Worm (Caenorhabditis elegans) whole organism, young adult: ENCODE results near the gene ptr-25.
A peak's percentile ranks its signal among the peaks of the same experiment; 100 is the strongest.

ENCODE experiments used
- C06A6.2 ChIP-seq: fragments of 200-800 bp; sonication (Bioruptor generic); conservative IDR thresholded peaks from 2 replicates; pipeline ENCODE4 v1.3.6; 2022; ENCODE audit warnings: missing genetic modification characterization, missing compliant biosample characterization
- F23B12.7 ChIP-seq: sonication (generic microtip); optimal IDR thresholded peaks from 2 replicates; lab custom pipeline; 2017; ENCODE audit warnings: missing genetic modification characterization, mild to moderate bottlenecking, missing compliant biosample characterization, antibody characterized with exemption, moderate library complexity; ENCODE audit not compliant: insufficient read depth
- F33H1.4 ChIP-seq: fragments of 200-800 bp; sonication (Bioruptor generic); IDR thresholded peaks from 2 replicates; pipeline ENCODE4 v1.3.6; 2022; ENCODE audit warnings: missing genetic modification reagents, missing genetic modification characterization, missing compliant biosample characterization
- F37B4.10 ChIP-seq: fragments of 200-800 bp; sonication (Bioruptor generic); IDR thresholded peaks from 2 replicates; pipeline ENCODE4 v1.3.6; 2022; ENCODE audit warnings: missing genetic modification characterization, missing compliant biosample characterization
- T07F8.4 ChIP-seq: sonication (generic microtip); optimal IDR thresholded peaks from 2 replicates; lab custom pipeline; 2016; ENCODE audit warnings: mild to moderate bottlenecking, missing genetic modification characterization, moderate library complexity, missing compliant biosample characterization
- Y95B8A.8 ChIP-seq: fragments of 200-800 bp; sonication (Bioruptor generic); IDR thresholded peaks from 2 replicates; pipeline ENCODE4 v1.3.6; 2022; ENCODE audit warnings: missing genetic modification reagents, missing genetic modification characterization, missing compliant biosample characterization
- aptf-2 ChIP-seq: fragments of 200-800 bp; sonication (Bioruptor generic); conservative IDR thresholded peaks from 2 replicates; pipeline ENCODE4 v1.3.6; 2022; ENCODE audit warnings: missing genetic modification reagents, missing genetic modification characterization, missing compliant biosample characterization
- atf-7 ChIP-seq: sonication (generic microtip); optimal IDR thresholded peaks from 2 replicates; lab custom pipeline; 2017; ENCODE audit warnings: mild to moderate bottlenecking, missing genetic modification characterization, missing compliant biosample characterization
- athp-1 ChIP-seq: sonication (generic microtip); optimal IDR thresholded peaks from 2 replicates; lab custom pipeline; 2017; ENCODE audit warnings: mild to moderate bottlenecking, missing genetic modification characterization, missing compliant biosample characterization
- attf-3 ChIP-seq: fragments of 200-800 bp; sonication (Bioruptor generic); conservative IDR thresholded peaks from 2 replicates; pipeline ENCODE4 v1.3.6; 2022; ENCODE audit warnings: missing genetic modification reagents, missing genetic modification characterization, missing compliant biosample characterization
- attf-5 ChIP-seq: fragments of 200-800 bp; sonication (Bioruptor generic); optimal IDR thresholded peaks from 2 replicates; lab custom pipeline; 2018; ENCODE audit warnings: mild to moderate bottlenecking, missing genetic modification characterization, missing compliant biosample characterization
- attf-6 ChIP-seq: fragments of 200-800 bp; sonication (Bioruptor generic); IDR thresholded peaks from 2 replicates; pipeline ENCODE4 v1.3.6; 2022; ENCODE audit warnings: missing genetic modification reagents, missing genetic modification characterization, missing compliant biosample characterization
- cebp-2 ChIP-seq: fragments of 200-800 bp; sonication (Bioruptor generic); IDR thresholded peaks from 2 replicates; pipeline ENCODE4 v1.3.6; 2022; ENCODE audit warnings: missing genetic modification characterization, missing compliant biosample characterization
- ceh-100 ChIP-seq: fragments of 200-800 bp; sonication (Bioruptor generic); IDR thresholded peaks from 2 replicates; pipeline ENCODE4 v1.3.6; 2022; ENCODE audit warnings: missing genetic modification reagents, missing genetic modification characterization, missing compliant biosample characterization
- ceh-58 ChIP-seq: fragments of 200-800 bp; sonication (Bioruptor generic); IDR thresholded peaks from 2 replicates; pipeline ENCODE4 v1.3.6; 2022; ENCODE audit warnings: missing genetic modification characterization, missing compliant biosample characterization
- chd-7 ChIP-seq: sonication (generic microtip); optimal IDR thresholded peaks from 2 replicates; lab custom pipeline; 2016; ENCODE audit warnings: mild to moderate bottlenecking, missing genetic modification characterization, moderate library complexity, missing compliant biosample characterization
- die-1 ChIP-seq: sonication (generic microtip); optimal IDR thresholded peaks from 2 replicates; lab custom pipeline; 2016; ENCODE audit warnings: missing genotype, mild to moderate bottlenecking, missing genetic modification characterization, missing compliant biosample characterization
- dpl-1 ChIP-seq: fragments of 150-350 bp; optimal IDR thresholded peaks from 2 replicates; lab custom pipeline; 2014; ENCODE audit warnings: missing biosample characterization, missing genetic modification reagents, missing genetic modification characterization
- efl-1 ChIP-seq: fragments of 150-350 bp; optimal IDR thresholded peaks from 2 replicates; lab custom pipeline; 2014; ENCODE audit warnings: missing biosample characterization, missing genetic modification reagents, missing genetic modification characterization
- gei-17 ChIP-seq: fragments of 200-800 bp; sonication (Bioruptor generic); optimal IDR thresholded peaks from 2 replicates; lab custom pipeline; 2018; ENCODE audit warnings: mild to moderate bottlenecking, missing genetic modification characterization, missing compliant biosample characterization
- him-1 ChIP-seq: sonication (generic microtip); optimal IDR thresholded peaks from 2 replicates; lab custom pipeline; 2016; ENCODE audit warnings: missing genotype, missing genetic modification reagents, missing genetic modification characterization, missing compliant biosample characterization
- hlh-26 ChIP-seq: fragments of 200-800 bp; sonication (Bioruptor generic); conservative IDR thresholded peaks from 2 replicates; pipeline ENCODE4 v1.3.6; 2022; ENCODE audit warnings: missing genetic modification reagents, missing genetic modification characterization, missing compliant biosample characterization
- hrde-1 ChIP-seq: sonication (generic microtip); optimal IDR thresholded peaks from 2 replicates; lab custom pipeline; 2016; ENCODE audit warnings: missing genetic modification characterization, mild to moderate bottlenecking, missing compliant biosample characterization, moderate library complexity, missing genotype, missing genetic modification reagents, borderline replicate concordance
- let-607 ChIP-seq, 2 experiments: fragments of 200-800 bp in 1 of 2; sonication (Bioruptor generic) in 1 of 2; sonication (generic microtip) in 1 of 2; optimal IDR thresholded peaks; 2 replicates each; lab custom pipeline; 2016 to 2018; ENCODE audit warnings: mild to moderate bottlenecking in 2 of 2, missing compliant biosample characterization in 2 of 2, missing genetic modification characterization in 2 of 2, moderate library complexity in 2 of 2, missing genotype in 1 of 2
- lin-26 ChIP-seq: fragments of 200-800 bp; sonication (Bioruptor generic); IDR thresholded peaks from 2 replicates; pipeline ENCODE4 v1.3.6; 2022; ENCODE audit warnings: missing genetic modification reagents, missing genetic modification characterization, missing compliant biosample characterization
- lin-35 ChIP-seq, 3 experiments: fragments of 150-350 bp in 2 of 3; sonication (generic microtip) in 1 of 3; optimal IDR thresholded peaks; 2 replicates each; lab custom pipeline; 2014 to 2018; ENCODE audit warnings: missing biosample characterization in 3 of 3, missing genetic modification characterization in 3 of 3, missing genetic modification reagents in 3 of 3
- lin-54 ChIP-seq: fragments of 200-800 bp; sonication (Bioruptor generic); optimal IDR thresholded peaks from 2 replicates; lab custom pipeline; 2018; ENCODE audit warnings: mild to moderate bottlenecking, missing genetic modification characterization, missing compliant biosample characterization
- lsl-1 ChIP-seq: fragments of 200-800 bp; sonication (Bioruptor generic); optimal IDR thresholded peaks from 2 replicates; lab custom pipeline; 2018; ENCODE audit warnings: mild to moderate bottlenecking, missing genetic modification characterization, moderate library complexity, missing compliant biosample characterization
- lsy-27 ChIP-seq: sonication (generic microtip); optimal IDR thresholded peaks from 2 replicates; lab custom pipeline; 2017; ENCODE audit warnings: missing genetic modification characterization, mild to moderate bottlenecking, missing compliant biosample characterization, antibody characterized with exemption, missing genotype, borderline replicate concordance; ENCODE audit not compliant: insufficient read depth
- madf-6 ChIP-seq: fragments of 200-800 bp; sonication (Bioruptor generic); IDR thresholded peaks from 2 replicates; pipeline ENCODE4 v1.3.6; 2022; ENCODE audit warnings: missing genetic modification reagents, missing genetic modification characterization, missing compliant biosample characterization
- madf-8 ChIP-seq: fragments of 200-800 bp; sonication (Bioruptor generic); conservative IDR thresholded peaks from 2 replicates; pipeline ENCODE4 v1.3.6; 2022; ENCODE audit warnings: missing genetic modification reagents, missing genetic modification characterization, missing compliant biosample characterization
- nhr-179 ChIP-seq: sonication (generic microtip); optimal IDR thresholded peaks from 2 replicates; lab custom pipeline; 2016; ENCODE audit warnings: mild to moderate bottlenecking, missing genetic modification characterization, missing compliant biosample characterization
- nhr-90 ChIP-seq: sonication (generic microtip); optimal IDR thresholded peaks from 2 replicates; lab custom pipeline; 2016; ENCODE audit warnings: missing genotype, mild to moderate bottlenecking, missing genetic modification characterization, missing compliant biosample characterization
- rcor-1 ChIP-seq: fragments of 200-800 bp; sonication (Bioruptor generic); IDR thresholded peaks from 2 replicates; pipeline ENCODE4 v1.3.6; 2022; ENCODE audit warnings: missing genetic modification reagents, missing genetic modification characterization, missing compliant biosample characterization
- snpc-1.1 ChIP-seq: sonication (generic microtip); optimal IDR thresholded peaks from 2 replicates; lab custom pipeline; 2017; ENCODE audit warnings: missing genetic modification characterization, mild to moderate bottlenecking, missing compliant biosample characterization, antibody characterized with exemption, moderate library complexity, missing genotype, missing genetic modification reagents; ENCODE audit not compliant: insufficient read depth
- snpc-1.3 ChIP-seq: sonication (generic microtip); optimal IDR thresholded peaks from 2 replicates; lab custom pipeline; 2017; ENCODE audit warnings: missing genetic modification characterization, mild to moderate bottlenecking, missing compliant biosample characterization, antibody characterized with exemption, moderate library complexity, missing genotype, missing genetic modification reagents; ENCODE audit not compliant: insufficient read depth
- snpc-3.4 ChIP-seq: sonication (generic microtip); optimal IDR thresholded peaks from 2 replicates; lab custom pipeline; 2017; ENCODE audit warnings: missing genetic modification characterization, mild to moderate bottlenecking, missing compliant biosample characterization, antibody characterized with exemption, moderate library complexity, missing genotype, missing genetic modification reagents
- snpc-4 ChIP-seq, 5 experiments: fragments of 150-350 bp in 1 of 5; sonication (generic microtip) in 4 of 5; optimal IDR thresholded peaks; 2 replicates each; lab custom pipeline; 2014 to 2018; ENCODE audit warnings: missing genetic modification characterization in 5 of 5, missing biosample characterization in 3 of 5, antibody characterized with exemption in 2 of 5, mild to moderate bottlenecking in 2 of 5, missing compliant biosample characterization in 2 of 5, missing genotype in 2 of 5, moderate library complexity in 2 of 5, missing genetic modification reagents in 1 of 5
- somi-1 ChIP-seq: fragments of 200-800 bp; sonication (Bioruptor generic); optimal IDR thresholded peaks from 2 replicates; lab custom pipeline; 2018; ENCODE audit warnings: mild to moderate bottlenecking, missing genetic modification characterization, missing compliant biosample characterization
- xnd-1 ChIP-seq: sonication (generic microtip); optimal IDR thresholded peaks from 2 replicates; lab custom pipeline; 2016; ENCODE audit warnings: missing genotype, missing genetic modification reagents, missing genetic modification characterization, missing compliant biosample characterization
- ztf-18 ChIP-seq: sonication (generic microtip); optimal IDR thresholded peaks from 2 replicates; lab custom pipeline; 2016; ENCODE audit warnings: missing genotype, mild to moderate bottlenecking, missing genetic modification characterization, missing compliant biosample characterization
- ztf-22 ChIP-seq: fragments of 200-800 bp; sonication (Bioruptor generic); optimal IDR thresholded peaks from 2 replicates; lab custom pipeline; 2018; ENCODE audit warnings: mild to moderate bottlenecking, missing genetic modification characterization, moderate library complexity, missing compliant biosample characterization
- ztf-26 ChIP-seq: sonication (generic microtip); optimal IDR thresholded peaks from 2 replicates; lab custom pipeline; 2017; ENCODE audit warnings: missing genetic modification characterization, missing compliant biosample characterization
- ztf-3 ChIP-seq: fragments of 200-800 bp; sonication (Bioruptor generic); optimal IDR thresholded peaks from 2 replicates; lab custom pipeline; 2018; ENCODE audit warnings: mild to moderate bottlenecking, missing genetic modification characterization, missing compliant biosample characterization

Gene ptr-25

DNA sequence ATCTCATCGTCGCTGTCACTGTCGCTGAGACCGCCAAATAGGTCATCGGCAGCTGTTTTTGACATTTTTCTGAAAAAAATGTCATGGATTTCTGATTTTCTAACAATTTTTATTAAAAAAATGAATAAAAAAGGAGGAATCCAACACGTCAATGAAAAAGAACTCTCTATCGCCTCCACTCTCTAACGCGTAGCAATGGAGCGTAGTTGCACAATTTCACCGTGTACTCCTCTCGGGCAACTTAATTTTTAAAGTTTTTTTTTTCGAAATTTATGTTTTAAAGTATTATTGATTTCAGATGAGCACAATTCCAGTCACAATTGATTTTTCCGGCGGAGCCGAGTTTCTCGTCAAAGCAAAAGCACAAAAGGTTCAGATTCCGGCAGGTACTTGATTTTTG lies 17.3 kb downstream of the ptr-25 start, which contains the start of the genes taf-11.3 and urm-1 (continued):
- peak; percentile 49 for TF ChIP-seq snpc-1.1
- TF ChIP-seq him-1 (tag; lab: Kevin White, UChicago), result no peak
- TF ChIP-seq T07F8.4, result no peak
- no peak for TF ChIP-seq nhr-179
- TF ChIP-seq F33H1.4, result peak; percentile 55; the same call in 1 of the 2 replicates
- peak; percentile 74 for TF ChIP-seq ztf-18 (tag; lab: Kevin White, UChicago)
- no peak for TF ChIP-seq attf-6
- TF ChIP-seq gei-17, result no peak
- TF ChIP-seq chd-7 (tag; lab: Kevin White, UChicago), result no peak
- peak; percentile 49 for TF ChIP-seq lin-54 (GFP tag; lab: Kevin White, UChicago)
- no peak for TF ChIP-seq aptf-2
- peak; percentile 55 for TF ChIP-seq attf-5 (GFP tag; lab: Kevin White, UChicago)
- TF ChIP-seq nhr-90 (tag; lab: Kevin White, UChicago), result no peak
- TF ChIP-seq snpc-1.3 (tag; lab: Kevin White, UChicago), result peak; percentile 15
- peak; percentile 24; the same call in 1 of the 2 replicates for TF ChIP-seq madf-8
- TF ChIP-seq dpl-1 (GFP tag; lab: Kevin White, UChicago), result peak; percentile 60
- no peak for TF ChIP-seq somi-1 (GFP tag; lab: Kevin White, UChicago)
- TF ChIP-seq lin-35 (GFP tag; optimal IDR thresholded peaks at IDR 0.05; lab: Kevin White, UChicago), result peak in 1 of 3 experiments; percentile 51
- TF ChIP-seq attf-3, result no peak
- no peak for TF ChIP-seq die-1 (tag; lab: Kevin White, UChicago)
- no peak for TF ChIP-seq cebp-2 (GFP tag; lab: Robert Waterston, UW)
- TF ChIP-seq snpc-4 (GFP tag; optimal IDR thresholded peaks at IDR 0.05; lab: Kevin White, UChicago), result no peak
- peak in 2 of 4 experiments; percentile 11 to 69 for TF ChIP-seq snpc-4 (tag; optimal IDR thresholded peaks at IDR 0.05; lab: Kevin White, UChicago)
- peak; percentile 27 for TF ChIP-seq lsl-1 (GFP tag; lab: Kevin White, UChicago)
- no peak for TF ChIP-seq F37B4.10 (GFP tag; lab: Robert Waterston, UW)
- TF ChIP-seq rcor-1 (GFP tag; lab: Robert Waterston, UW), result peak; percentile 58
- peak; percentile 50 for TF ChIP-seq efl-1 (GFP tag; lab: Kevin White, UChicago)
- TF ChIP-seq snpc-3.4 (tag; lab: Kevin White, UChicago), result peak; percentile 21
- no peak for TF ChIP-seq xnd-1 (tag; lab: Kevin White, UChicago)
- TF ChIP-seq madf-6 (GFP tag; lab: Robert Waterston, UW), result peak; percentile 67; the same call in 1 of the 2 replicates
- no peak for TF ChIP-seq ztf-26 (tag; lab: Kevin White, UChicago)

- TF ChIP-seq ztf-26 (tag; lab: Kevin White, UChicago) (no peak), cebp-2 (GFP tag; lab: Robert Waterston, UW) (no peak), ztf-3 (GFP tag; lab: Kevin White, UChicago) (no peak), nhr-90 (tag; lab: Kevin White, UChicago) (peak; percentile 58), ztf-22 (GFP tag; lab: Kevin White, UChicago) (no peak), hlh-26 (GFP tag; lab: Robert Waterston, UW) (no peak), ceh-58 (peak; percentile 78), athp-1 (peak; percentile 58), Y95B8A.8 (GFP tag; lab: Robert Waterston, UW) (peak; percentile 94; the same call in 1 of the 2 replicates), lsy-27 (tag; lab: Kevin White, UChicago) (no peak), lsl-1 (GFP tag; lab: Kevin White, UChicago) (peak; percentile 48), F23B12.7 (tag; lab: Kevin White, UChicago) (no peak), F33H1.4 (peak; percentile 44), let-607 (tag; optimal IDR thresholded peaks at IDR 0.05; lab: Kevin White, UChicago) (no peak), hrde-1 (tag; lab: Kevin White, UChicago) (peak; percentile 95), lin-26 (GFP tag; lab: Robert Waterston, UW) (peak; percentile 96), atf-7 (peak; percentile 17), C06A6.2 (GFP tag; lab: Robert Waterston, UW) (no peak), ceh-100 (peak; percentile 40; the same call in 1 of the 2 replicates)
Measured at ce11 chrIII:10505943-10506698, 18.2 kb downstream of the ptr-25 start.
